Fruit fly (Drosophila melanogaster): ENCODE measurements around the gene Fie.
A peak's percentile ranks its signal among the peaks of the same experiment; 100 is the strongest.

Fie gene

dm6 chr3L:3902491-3903198 lies 10.3 kb downstream of the Fie start, which contains the start of gene Ubi-p63E (continued):
- TF ChIP-seq dl (GFP tag; optimal IDR thresholded peaks at IDR 0.05; ENCODE audit: insufficient read depth in 1 of 2, partially characterized antibody in 2 of 2) (no peak), dmrt93B (GFP tag; optimal IDR thresholded peaks at IDR 0.05) (peak; percentile 53), jim (GFP tag; optimal IDR thresholded peaks at IDR 0.05) (no peak)

dm6 chr3L:3903301-3903700 lies 10.9 kb downstream of the Fie start, which contains the start of gene Sc2:
TSS of gene Sc2 (plus strand) at chr3L:3903492.
- TF ChIP-seq Jra (GFP tag; optimal IDR thresholded peaks at IDR 0.05) (no peak), dl (GFP tag; optimal IDR thresholded peaks at IDR 0.05; ENCODE audit: insufficient read depth in 1 of 2, partially characterized antibody in 2 of 2) (peak in 1 of 2 experiments; percentile 19), Hnf4 (GFP tag; optimal IDR thresholded peaks at IDR 0.05) (peak; percentile 28), brk (GFP tag; optimal IDR thresholded peaks at IDR 0.05) (no peak), br (GFP tag; optimal IDR thresholded peaks at IDR 0.05) (no peak), N (GFP tag; optimal IDR thresholded peaks at IDR 0.05) (no peak), jim (GFP tag; optimal IDR thresholded peaks at IDR 0.05) (no peak), Rel (GFP tag; optimal IDR thresholded peaks at IDR 0.05) (no peak), Rel (tag; optimal IDR thresholded peaks at IDR 0.05) (peak; percentile 96), Dfd (GFP tag; optimal IDR thresholded peaks at IDR 0.05) (no peak), CG32264 (GFP tag; optimal IDR thresholded peaks at IDR 0.05) (no peak), Vsx2 (GFP tag; optimal IDR thresholded peaks at IDR 0.05; ENCODE audit: partially characterized antibody) (no peak), tai (GFP tag; optimal IDR thresholded peaks at IDR 0.05) (no peak), Mio (GFP tag; optimal IDR thresholded peaks at IDR 0.05) (no peak), fru (GFP tag; optimal IDR thresholded peaks at IDR 0.05) (no peak), rgr (GFP tag; optimal IDR thresholded peaks at IDR 0.05) (peak; percentile 70), pan (optimal IDR thresholded peaks at IDR 0.05) (no peak), dmrt93B (GFP tag; optimal IDR thresholded peaks at IDR 0.05) (no peak), Hr83 (GFP tag; optimal IDR thresholded peaks at IDR 0.05; ENCODE audit: poor library complexity, severe bottlenecking) (peak; percentile 59), Dif (GFP tag; optimal IDR thresholded peaks at IDR 0.05; ENCODE audit: partially characterized antibody) (peak; percentile 73), psq (GFP tag; optimal IDR thresholded peaks at IDR 0.05) (no peak), woc (GFP tag; optimal IDR thresholded peaks at IDR 0.05) (no peak), CG9705 (GFP tag; optimal IDR thresholded peaks at IDR 0.05) (no peak), usp (GFP tag; optimal IDR thresholded peaks at IDR 0.05) (no peak), ey (GFP tag; optimal IDR thresholded peaks at IDR 0.05) (no peak), h (GFP tag; optimal IDR thresholded peaks at IDR 0.05) (no peak)

- TF ChIP-seq Rel (GFP tag; optimal IDR thresholded peaks at IDR 0.05) (no peak), Rel (tag; optimal IDR thresholded peaks at IDR 0.05) (peak; percentile 40), Dfd (GFP tag; optimal IDR thresholded peaks at IDR 0.05) (no peak), Hnf4 (GFP tag; optimal IDR thresholded peaks at IDR 0.05) (peak; percentile 76)
Measured at dm6 chr3L:3905111-3905510, 12.7 kb downstream of the Fie start, which contains the start of gene ida. TSS of gene ida (plus strand) at chr3L:3905344.

dm6 chr3L:3908838-3909810 lies 16.8 kb downstream of the Fie start:
- no peak for TF ChIP-seq N (GFP tag; optimal IDR thresholded peaks at IDR 0.05)
- TF ChIP-seq sage (GFP tag; optimal IDR thresholded peaks at IDR 0.05): peak; percentile 73
- TF ChIP-seq Hr83 (GFP tag; optimal IDR thresholded peaks at IDR 0.05; ENCODE audit: poor library complexity, severe bottlenecking): peak; percentile 7

- no peak for TF ChIP-seq psq (GFP tag; optimal IDR thresholded peaks at IDR 0.05)
- TF ChIP-seq h (GFP tag; optimal IDR thresholded peaks at IDR 0.05): no peak
- no peak for TF ChIP-seq tai (GFP tag; optimal IDR thresholded peaks at IDR 0.05)
- TF ChIP-seq sv (GFP tag; optimal IDR thresholded peaks at IDR 0.05): no peak
- TF ChIP-seq CrebA (GFP tag; optimal IDR thresholded peaks at IDR 0.05; ENCODE audit: borderline replicate concordance): no peak
- TF ChIP-seq GATAd (GFP tag; optimal IDR thresholded peaks at IDR 0.05): no peak
- no peak for TF ChIP-seq Dif (GFP tag; optimal IDR thresholded peaks at IDR 0.05; ENCODE audit: partially characterized antibody)
- TF ChIP-seq Jra (GFP tag; optimal IDR thresholded peaks at IDR 0.05): no peak
- TF ChIP-seq dmrt93B (GFP tag; optimal IDR thresholded peaks at IDR 0.05): no peak
- TF ChIP-seq Rel (GFP tag; optimal IDR thresholded peaks at IDR 0.05): no peak
- no peak for TF ChIP-seq Rel (tag; optimal IDR thresholded peaks at IDR 0.05)
- TF ChIP-seq fru (GFP tag; optimal IDR thresholded peaks at IDR 0.05): no peak
- TF ChIP-seq jim (GFP tag; optimal IDR thresholded peaks at IDR 0.05): no peak
- no peak for TF ChIP-seq OdsH (GFP tag; optimal IDR thresholded peaks at IDR 0.05)
- no peak for TF ChIP-seq Hr78 (GFP tag; optimal IDR thresholded peaks at IDR 0.05)
- TF ChIP-seq lola (GFP tag; optimal IDR thresholded peaks at IDR 0.05): no peak
- TF ChIP-seq woc (GFP tag; optimal IDR thresholded peaks at IDR 0.05): no peak
- no peak for TF ChIP-seq N (GFP tag; optimal IDR thresholded peaks at IDR 0.05)
Measured at dm6 chr3L:3909831-3910230, 17.5 kb downstream of the Fie start, which contains the start of gene mge. TSS of gene mge (minus strand) at chr3L:3909931.
